Worm (Caenorhabditis elegans) whole organism, L2 larva: Measurements from ENCODE around the gene C24H10.3.
A peak's percentile ranks its signal among the peaks of the same experiment; 100 is the strongest.

Experiments
- C34F6.9 ChIP-seq: fragments of 150-350 bp; optimal IDR thresholded peaks from 2 replicates; lab custom pipeline; 2014; ENCODE audit warnings: missing biosample characterization, missing genetic modification characterization
- F13H6.1 ChIP-seq: sonication (generic microtip); optimal IDR thresholded peaks from 2 replicates; lab custom pipeline; 2016; ENCODE audit warnings: missing genetic modification characterization, missing compliant biosample characterization
- R02D3.7 ChIP-seq: fragments of 150-350 bp; optimal IDR thresholded peaks from 2 replicates; lab custom pipeline; 2014; ENCODE audit warnings: missing biosample characterization, missing genetic modification characterization
- Y55F3AM.14 ChIP-seq: fragments of 200-800 bp; sonication (Bioruptor generic); optimal IDR thresholded peaks from 2 replicates; lab custom pipeline; 2018; ENCODE audit warnings: mild to moderate bottlenecking, missing genetic modification characterization, missing compliant biosample characterization
- ZK546.5 ChIP-seq: sonication (generic microtip); optimal IDR thresholded peaks from 2 replicates; lab custom pipeline; 2017; ENCODE audit warnings: missing biosample characterization, missing genetic modification characterization
- alr-1 ChIP-seq: fragments of 150-350 bp; optimal IDR thresholded peaks from 2 replicates; lab custom pipeline; 2014; ENCODE audit warnings: missing biosample characterization, missing genetic modification characterization
- aly-2 ChIP-seq: fragments of 150-350 bp; optimal IDR thresholded peaks from 2 replicates; lab custom pipeline; 2014; ENCODE audit warnings: missing biosample characterization, missing genetic modification characterization
- ama-1 ChIP-seq: fragments of 150-350 bp; optimal IDR thresholded peaks from 2 replicates; lab custom pipeline; 2018; ENCODE audit warnings: inconsistent platforms
- blmp-1 ChIP-seq: sonication (generic microtip); optimal IDR thresholded peaks from 2 replicates; lab custom pipeline; 2017; ENCODE audit warnings: missing genetic modification characterization, mild to moderate bottlenecking, missing compliant biosample characterization, antibody characterized with exemption, moderate library complexity; ENCODE audit not compliant: insufficient read depth
- ceh-16 ChIP-seq: fragments of 150-350 bp; optimal IDR thresholded peaks from 2 replicates; lab custom pipeline; 2014; ENCODE audit warnings: missing biosample characterization, missing genetic modification characterization
- ceh-82 ChIP-seq: fragments of 150-350 bp; optimal IDR thresholded peaks from 2 replicates; lab custom pipeline; 2014; ENCODE audit warnings: missing biosample characterization, missing genetic modification characterization
- crh-2 ChIP-seq: sonication (generic microtip); optimal IDR thresholded peaks from 2 replicates; lab custom pipeline; 2017; ENCODE audit warnings: missing biosample characterization, missing genetic modification characterization
- dmd-4 ChIP-seq: sonication (generic microtip); optimal IDR thresholded peaks from 2 replicates; lab custom pipeline; 2017; ENCODE audit warnings: missing biosample characterization, missing genetic modification characterization
- egl-27 ChIP-seq: sonication (generic microtip); optimal IDR thresholded peaks from 3 replicates; lab custom pipeline; 2017; ENCODE audit warnings: missing biosample characterization, missing genetic modification reagents, missing genetic modification characterization
- elt-1 ChIP-seq: fragments of 150-350 bp; optimal IDR thresholded peaks from 2 replicates; lab custom pipeline; 2014; ENCODE audit warnings: missing biosample characterization, missing genetic modification characterization
- elt-3 ChIP-seq: sonication (generic microtip); optimal IDR thresholded peaks from 2 replicates; lab custom pipeline; 2017; ENCODE audit warnings: missing biosample characterization, missing genetic modification characterization
- fos-1 ChIP-seq: fragments of 150-350 bp; optimal IDR thresholded peaks from 2 replicates; lab custom pipeline; 2014; ENCODE audit warnings: missing biosample characterization, missing genetic modification characterization
- gmeb-1 ChIP-seq: fragments of 150-350 bp; optimal IDR thresholded peaks from 2 replicates; lab custom pipeline; 2014; ENCODE audit warnings: missing biosample characterization, missing genetic modification characterization
- lin-11 ChIP-seq: fragments of 150-350 bp; sonication (generic microtip); optimal IDR thresholded peaks from 2 replicates; lab custom pipeline; 2014; ENCODE audit warnings: missing biosample characterization, missing genetic modification characterization, inconsistent platforms, mixed read lengths
- lin-13 ChIP-seq: fragments of 150-350 bp; optimal IDR thresholded peaks from 2 replicates; lab custom pipeline; 2014; ENCODE audit warnings: missing biosample characterization, missing genetic modification reagents, missing genetic modification characterization
- lin-39 ChIP-seq: fragments of 150-350 bp; optimal IDR thresholded peaks from 2 replicates; lab custom pipeline; 2014; ENCODE audit warnings: missing biosample characterization, missing genetic modification reagents, missing genetic modification characterization
- lsy-2 ChIP-seq, 2 experiments: fragments of 150-350 bp in 1 of 2; sonication (generic microtip) in 1 of 2; optimal IDR thresholded peaks; 2 replicates each; lab custom pipeline; 2014 to 2017; ENCODE audit warnings: missing biosample characterization in 2 of 2, missing genetic modification characterization in 2 of 2
- mab-5 ChIP-seq: fragments of 150-350 bp; optimal IDR thresholded peaks from 2 replicates; lab custom pipeline; 2014; ENCODE audit warnings: missing biosample characterization, missing genetic modification characterization
- mbf-1 ChIP-seq: sonication (generic microtip); optimal IDR thresholded peaks from 2 replicates; lab custom pipeline; 2017; ENCODE audit warnings: missing biosample characterization, missing genetic modification characterization
- mdl-1 ChIP-seq, 2 experiments: fragments of 150-350 bp in 1 of 2; sonication (generic microtip) in 1 of 2; optimal IDR thresholded peaks; 2 replicates each; lab custom pipeline; 2017; ENCODE audit warnings: missing biosample characterization in 2 of 2, missing genetic modification characterization in 2 of 2
- nhr-10 ChIP-seq: sonication (generic microtip); optimal IDR thresholded peaks from 2 replicates; lab custom pipeline; 2017; ENCODE audit warnings: missing biosample characterization, missing genetic modification characterization
- nhr-11 ChIP-seq: fragments of 150-350 bp; optimal IDR thresholded peaks from 2 replicates; lab custom pipeline; 2014; ENCODE audit warnings: missing biosample characterization, missing genetic modification characterization
- nhr-12 ChIP-seq: fragments of 150-350 bp; optimal IDR thresholded peaks from 2 replicates; lab custom pipeline; 2014; ENCODE audit warnings: missing biosample characterization, missing genetic modification characterization
- nhr-129 ChIP-seq: fragments of 150-350 bp; optimal IDR thresholded peaks from 2 replicates; lab custom pipeline; 2014; ENCODE audit warnings: missing biosample characterization, missing genetic modification characterization
- nhr-21 ChIP-seq: fragments of 150-350 bp; optimal IDR thresholded peaks from 2 replicates; lab custom pipeline; 2014; ENCODE audit warnings: missing biosample characterization, missing genetic modification characterization
- nhr-23 ChIP-seq: fragments of 150-350 bp; optimal IDR thresholded peaks from 2 replicates; lab custom pipeline; 2014; ENCODE audit warnings: missing biosample characterization, missing genetic modification reagents, missing genetic modification characterization
- nhr-237 ChIP-seq: fragments of 150-350 bp; optimal IDR thresholded peaks from 2 replicates; lab custom pipeline; 2014; ENCODE audit warnings: missing biosample characterization, missing genetic modification characterization
- nhr-25 ChIP-seq: fragments of 150-350 bp; sonication (generic microtip); optimal IDR thresholded peaks from 3 replicates; lab custom pipeline; 2014; ENCODE audit warnings: missing biosample characterization, missing genetic modification characterization
- nhr-6 ChIP-seq: fragments of 150-350 bp; optimal IDR thresholded peaks from 2 replicates; lab custom pipeline; 2014; ENCODE audit warnings: missing biosample characterization, missing genetic modification characterization
- nhr-77 ChIP-seq: fragments of 150-350 bp; optimal IDR thresholded peaks from 2 replicates; lab custom pipeline; 2014; ENCODE audit warnings: missing biosample characterization, missing genetic modification characterization
- peb-1 ChIP-seq: fragments of 150-350 bp; optimal IDR thresholded peaks from 2 replicates; lab custom pipeline; 2014; ENCODE audit warnings: missing biosample characterization, missing genetic modification characterization
- sem-4 ChIP-seq: fragments of 150-350 bp; optimal IDR thresholded peaks from 2 replicates; lab custom pipeline; 2014; ENCODE audit warnings: missing biosample characterization, missing genetic modification reagents, missing genetic modification characterization
- skn-1 ChIP-seq: sonication (generic microtip); optimal IDR thresholded peaks from 2 replicates; lab custom pipeline; 2017; ENCODE audit warnings: missing biosample characterization, missing genetic modification characterization
- sma-3 ChIP-seq: sonication (generic microtip); optimal IDR thresholded peaks from 2 replicates; lab custom pipeline; 2016; ENCODE audit warnings: missing genetic modification reagents, missing genetic modification characterization, missing compliant biosample characterization
- sma-9 ChIP-seq, 2 experiments: fragments of 150-350 bp in 1 of 2; sonication (generic microtip) in 1 of 2; optimal IDR thresholded peaks; 2 replicates each; lab custom pipeline; 2014 to 2016; ENCODE audit warnings: missing genetic modification characterization in 2 of 2, mild to moderate bottlenecking in 1 of 2, missing biosample characterization in 1 of 2, missing compliant biosample characterization in 1 of 2, missing genetic modification reagents in 1 of 2, moderate library complexity in 1 of 2
- snpc-4 ChIP-seq: fragments of 150-350 bp; optimal IDR thresholded peaks from 2 replicates; lab custom pipeline; 2014; ENCODE audit warnings: missing biosample characterization, missing genetic modification characterization
- unc-39 ChIP-seq: fragments of 150-350 bp; optimal IDR thresholded peaks from 2 replicates; lab custom pipeline; 2014; ENCODE audit warnings: missing biosample characterization, missing genetic modification characterization
- unc-55 ChIP-seq: fragments of 150-350 bp; sonication (generic microtip); optimal IDR thresholded peaks from 3 replicates; lab custom pipeline; 2014; ENCODE audit warnings: missing biosample characterization, missing genetic modification reagents, missing genetic modification characterization
- unc-62 ChIP-seq: fragments of 150-350 bp; optimal IDR thresholded peaks from 2 replicates; lab custom pipeline; 2014; ENCODE audit warnings: missing biosample characterization, missing genetic modification reagents, missing genetic modification characterization
- zag-1 ChIP-seq: fragments of 150-350 bp; optimal IDR thresholded peaks from 2 replicates; lab custom pipeline; 2014; ENCODE audit warnings: missing biosample characterization, missing genetic modification characterization
- ztf-1 ChIP-seq: fragments of 200-800 bp; sonication (Bioruptor generic); conservative IDR thresholded peaks from 2 replicates; pipeline ENCODE4 v1.3.6; 2022; ENCODE audit warnings: missing genetic modification characterization, missing compliant biosample characterization
- ztf-11 ChIP-seq: sonication (generic microtip); optimal IDR thresholded peaks from 2 replicates; lab custom pipeline; 2017; ENCODE audit warnings: missing biosample characterization, missing genetic modification characterization
- ztf-4 ChIP-seq: fragments of 150-350 bp; optimal IDR thresholded peaks from 2 replicates; lab custom pipeline; 2014; ENCODE audit warnings: missing biosample characterization, missing genetic modification characterization

C24H10.3 gene

DNA sequence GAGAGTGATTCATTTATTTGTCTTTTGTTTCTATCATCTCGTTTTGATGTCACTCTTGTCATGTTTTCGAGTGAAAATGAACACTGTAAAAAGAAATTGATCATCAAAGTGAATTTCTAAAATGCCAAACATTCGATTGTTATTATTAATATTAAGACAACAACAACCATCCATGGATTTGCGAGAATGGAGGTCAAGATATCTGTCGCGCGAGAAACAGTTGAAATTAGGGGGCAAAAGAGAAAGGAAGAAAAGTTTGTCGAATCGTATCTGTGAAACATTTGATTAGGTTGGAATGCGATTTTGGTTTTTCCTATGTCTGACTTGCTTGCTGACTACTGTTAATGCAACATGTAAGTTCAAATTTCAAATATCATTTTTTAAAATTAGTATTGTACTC lies 39.9 kb upstream of the C24H10.3 start, which contains the start of gene ZC449.2:
ZC449.2 (plus strand) TSS at position 290 of the 400 bp plus-strand sequence.
- TF ChIP-seq fos-1 (tag; lab: Kevin White, UChicago) (no peak), crh-2 (tag; lab: Kevin White, UChicago) (no peak), elt-3 (no peak), sem-4 (tag; lab: Kevin White, UChicago) (no peak), blmp-1 (no peak), gmeb-1 (no peak), aly-2 (tag; lab: Kevin White, UChicago) (no peak), egl-27 (tag; lab: Kevin White, UChicago) (no peak), zag-1 (no peak), ZK546.5 (tag; lab: Kevin White, UChicago) (no peak), elt-1 (tag; lab: Kevin White, UChicago) (no peak), ama-1 (lab: Kevin White, UChicago) (no peak)

DNA sequence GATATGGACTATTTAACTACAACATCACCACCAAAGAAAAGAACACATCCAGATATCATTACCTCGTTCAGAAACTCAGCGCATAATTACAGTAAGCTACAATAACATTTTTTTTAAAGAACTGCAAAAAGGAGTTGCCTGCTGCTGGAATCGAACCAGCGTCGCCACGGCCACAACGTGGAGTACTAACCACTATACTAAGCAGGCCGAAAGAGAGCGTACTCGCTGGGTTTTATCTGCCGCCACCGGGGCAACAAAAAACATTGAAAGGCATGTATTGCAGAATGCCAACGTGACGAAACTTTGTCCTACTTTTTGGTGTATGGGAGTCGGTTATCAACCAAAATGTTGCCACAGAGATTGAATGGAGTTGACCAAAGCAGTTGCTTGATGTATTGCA lies 38.2 kb upstream of the C24H10.3 start:
- TF ChIP-seq nhr-23 (tag; lab: Kevin White, UChicago) = no peak
- TF ChIP-seq crh-2 (tag; lab: Kevin White, UChicago) = peak; percentile 74
- TF ChIP-seq unc-39 (tag; lab: Kevin White, UChicago) = no peak
- TF ChIP-seq zag-1 = peak; percentile 8
- no peak for TF ChIP-seq ZK546.5 (tag; lab: Kevin White, UChicago)
- no peak for TF ChIP-seq aly-2 (tag; lab: Kevin White, UChicago)
- TF ChIP-seq ztf-11 = no peak
- no peak for TF ChIP-seq nhr-6 (tag; lab: Kevin White, UChicago)
- no peak for TF ChIP-seq Y55F3AM.14
- no peak for TF ChIP-seq ceh-82
- TF ChIP-seq nhr-21 = peak; percentile 51
- peak; percentile 73 for TF ChIP-seq sma-9 (GFP tag; optimal IDR thresholded peaks at IDR 0.05; lab: Kevin White, UChicago)
- no peak for TF ChIP-seq sma-9 (tag; optimal IDR thresholded peaks at IDR 0.05; lab: Kevin White, UChicago)
- peak; percentile 37 for TF ChIP-seq lin-13 (GFP tag; lab: Kevin White, UChicago)
- TF ChIP-seq peb-1 (tag; lab: Kevin White, UChicago) = no peak
- no peak for TF ChIP-seq ztf-4 (tag; lab: Kevin White, UChicago)
- TF ChIP-seq fos-1 (tag; lab: Kevin White, UChicago) = peak; percentile 54
- no peak for TF ChIP-seq nhr-77 (tag; lab: Kevin White, UChicago)
- TF ChIP-seq lin-11 (tag; lab: Kevin White, UChicago) = peak; percentile 43
- no peak for TF ChIP-seq gmeb-1
- no peak for TF ChIP-seq dmd-4 (tag; lab: Kevin White, UChicago)
- TF ChIP-seq blmp-1 = no peak
- TF ChIP-seq nhr-25 (tag; lab: Kevin White, UChicago) = no peak
- TF ChIP-seq unc-55 (GFP tag; lab: Kevin White, UChicago) = peak; percentile 22
- no peak for TF ChIP-seq ztf-1
- no peak for TF ChIP-seq unc-62 (GFP tag; lab: Kevin White, UChicago)
- TF ChIP-seq nhr-12 (tag; lab: Kevin White, UChicago) = no peak
- TF ChIP-seq nhr-11 (tag; lab: Kevin White, UChicago) = no peak
- peak; percentile 43 for TF ChIP-seq F13H6.1
- TF ChIP-seq egl-27 (tag; lab: Kevin White, UChicago) = no peak
- no peak for TF ChIP-seq skn-1 (tag; lab: Kevin White, UChicago)
- TF ChIP-seq elt-3 = no peak
- no peak for TF ChIP-seq snpc-4 (tag; lab: Kevin White, UChicago)
- TF ChIP-seq mdl-1 (tag; optimal IDR thresholded peaks at IDR 0.05; lab: Kevin White, UChicago) = peak in 1 of 2 experiments; percentile 19
- peak; percentile 14 for TF ChIP-seq C34F6.9 (tag; lab: Kevin White, UChicago)
- no peak for TF ChIP-seq lin-39
- TF ChIP-seq sem-4 (tag; lab: Kevin White, UChicago) = no peak
- TF ChIP-seq nhr-10 (tag; lab: Kevin White, UChicago) = no peak
- no peak for TF ChIP-seq nhr-237
- peak; percentile 31 for TF ChIP-seq sma-3 (GFP tag; lab: Kevin White, UChicago)
- peak; percentile 83 for TF ChIP-seq nhr-129 (tag; lab: Kevin White, UChicago)
- no peak for TF ChIP-seq alr-1
- no peak for TF ChIP-seq ama-1 (lab: Kevin White, UChicago)
- TF ChIP-seq mbf-1 = no peak
- TF ChIP-seq R02D3.7 (tag; lab: Kevin White, UChicago) = no peak
- peak; percentile 23 for TF ChIP-seq ceh-16 (tag; lab: Kevin White, UChicago)
- no peak for TF ChIP-seq mab-5
- peak in 1 of 2 experiments; percentile 47 for TF ChIP-seq lsy-2 (tag; optimal IDR thresholded peaks at IDR 0.05; lab: Kevin White, UChicago)
- no peak for TF ChIP-seq elt-1 (tag; lab: Kevin White, UChicago)
